Worm (Caenorhabditis elegans): ENCODE data around the gene mesp-1.

DNA sequence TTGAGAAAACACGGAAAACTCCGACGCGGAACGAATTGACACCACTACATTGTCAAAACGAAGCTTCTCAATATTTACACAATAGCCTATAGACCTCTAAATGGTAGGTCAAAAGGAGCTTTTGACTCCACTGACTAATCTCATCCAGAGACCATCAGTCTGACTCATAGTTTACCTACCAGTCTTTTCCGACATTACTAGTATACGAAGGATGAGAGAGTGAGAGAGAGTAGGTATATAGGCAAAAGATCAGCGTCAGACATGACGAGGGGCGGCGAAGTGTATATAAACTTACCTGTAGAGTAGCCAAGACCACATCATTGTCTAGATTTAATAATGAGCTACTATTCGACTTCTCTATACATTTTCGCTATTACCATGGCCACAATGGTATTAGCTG lies 11.9 kb upstream of the mesp-1 start, which contains the start of gene srlf-3:
- TF ChIP-seq lsy-2 (tag; optimal IDR thresholded peaks at IDR 0.05), result no peak
- no peak for TF ChIP-seq lin-39 (tag; optimal IDR thresholded peaks at IDR 0.05)
- no peak for TF ChIP-seq nhr-12 (tag; optimal IDR thresholded peaks at IDR 0.05)
- TF ChIP-seq R02D3.7 (tag; optimal IDR thresholded peaks at IDR 0.05), result no peak
- no peak for TF ChIP-seq zag-1 (tag; optimal IDR thresholded peaks at IDR 0.05)
- TF ChIP-seq nhr-25 (tag; optimal IDR thresholded peaks at IDR 0.05), result no peak
- TF ChIP-seq mdl-1 (tag; optimal IDR thresholded peaks at IDR 0.05), result no peak
